Worm (Caenorhabditis elegans) whole organism, L4/young adult: ENCODE results near the gene D1005.2.

Source experiments
- W03F9.2 ChIP-seq: fragments of 150-350 bp; optimal IDR thresholded peaks from 2 replicates; lab custom pipeline; 2014; ENCODE audit warnings: missing biosample characterization, missing genetic modification characterization
- dao-5 ChIP-seq: sonication (generic microtip); optimal IDR thresholded peaks from 2 replicates; lab custom pipeline; 2016; ENCODE audit warnings: missing genotype, missing genetic modification characterization, moderate library complexity, missing compliant biosample characterization
- him-1 ChIP-seq: sonication (generic microtip); optimal IDR thresholded peaks from 2 replicates; lab custom pipeline; 2016; ENCODE audit warnings: missing genotype, missing genetic modification reagents, missing genetic modification characterization, missing compliant biosample characterization

DNA sequence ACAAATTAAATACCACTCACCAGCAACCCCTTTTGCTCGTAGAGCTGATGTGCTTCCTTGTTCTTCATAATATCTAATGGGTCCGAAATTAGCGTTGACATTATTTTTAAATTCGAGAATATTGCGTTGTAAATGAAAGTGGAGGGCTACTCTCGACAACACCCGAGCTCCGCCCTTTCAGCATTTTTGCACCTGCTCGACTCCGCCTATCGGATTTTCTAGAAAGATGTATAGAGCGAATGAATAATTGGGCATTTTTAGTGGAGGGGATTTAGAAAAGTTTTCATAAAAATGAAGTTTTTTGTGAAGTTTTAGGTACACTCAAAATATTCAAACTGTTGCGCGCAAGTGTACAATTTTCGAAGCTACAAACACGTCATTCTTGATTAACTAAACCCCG, 35.4 kb downstream of the D1005.2 start, which contains the start of gene F09E10.5:
- TF ChIP-seq dao-5 (tag; lab: Kevin White, UChicago) (no peak), W03F9.2 (no peak), him-1 (tag; lab: Kevin White, UChicago) (no peak)
